Worm (Caenorhabditis elegans): ENCODE results near the gene srx-117.
A peak's percentile ranks its signal among the peaks of the same experiment; 100 is the strongest.

The srx-117 gene

DNA sequence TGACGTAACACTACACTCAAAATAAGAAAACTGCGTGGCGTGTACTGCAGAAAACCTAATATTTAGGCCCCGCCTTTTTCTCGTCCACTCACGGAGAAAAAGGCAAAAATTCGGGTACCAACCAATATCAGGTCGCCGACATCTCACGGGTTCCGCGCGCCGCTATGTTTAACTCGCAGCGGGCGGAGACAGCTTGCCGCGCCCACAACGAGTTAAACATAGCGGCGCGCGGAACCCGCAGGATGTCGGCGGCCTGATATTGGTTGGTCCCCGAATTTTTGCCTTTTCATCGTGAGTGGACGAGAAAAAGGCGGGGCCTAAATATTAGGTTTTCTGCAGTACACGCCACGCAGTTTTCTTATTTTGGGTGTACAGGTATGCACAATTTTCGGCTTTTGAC, 41.9 kb upstream of the srx-117 start:
- TF ChIP-seq snpc-1.1 (tag; optimal IDR thresholded peaks at IDR 0.05; ENCODE audit: insufficient read depth) (peak; percentile 79), xnd-1 (tag; optimal IDR thresholded peaks at IDR 0.05) (peak; percentile 7), attf-6 (GFP tag; IDR thresholded peaks at IDR 0.05) (peak; percentile 12; the same call in 1 of the 2 replicates), snpc-3.4 (tag; optimal IDR thresholded peaks at IDR 0.05) (peak; percentile 32), mcd-1 (GFP tag; IDR thresholded peaks at IDR 0.05) (peak; percentile 39), snpc-4 (GFP tag; optimal IDR thresholded peaks at IDR 0.05) (peak; percentile 77), snpc-4 (tag; optimal IDR thresholded peaks at IDR 0.05) (peak in 3 of 4 experiments; percentile 79 to 98 (median 96)), pbrm-1 (GFP tag; IDR thresholded peaks at IDR 0.05) (0 out of 2 replicates have a peak, but pooled peaks have one; percentile 16), hmg-1.2 (GFP tag; IDR thresholded peaks at IDR 0.05) (peak; percentile 72)

DNA sequence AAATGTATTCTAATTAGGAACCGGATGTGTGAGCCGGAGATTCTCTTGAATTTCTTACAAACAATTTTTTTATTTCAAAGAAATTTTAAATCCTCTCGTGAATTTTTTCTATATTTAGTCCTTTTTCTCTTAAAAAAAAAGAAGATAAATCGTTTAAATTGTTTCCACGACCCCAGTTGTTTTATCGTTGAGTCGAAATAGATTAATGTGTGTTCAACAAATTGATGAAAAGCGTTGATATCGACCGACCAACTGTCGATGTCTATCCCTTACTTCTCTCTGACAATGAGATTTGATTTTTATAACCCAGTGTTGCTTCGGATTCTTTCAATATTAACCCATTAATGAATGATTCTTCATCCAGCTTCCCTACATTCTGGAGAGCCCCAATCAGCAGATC, 38.0 kb upstream of the srx-117 start, which contains the start of gene CD4.1:
Gene CD4.1, plus strand, starts transcription at position 301 of the 400 bp plus-strand sequence.
- TF ChIP-seq F33H1.4 (GFP tag; IDR thresholded peaks at IDR 0.05) (no peak), unc-130 (GFP tag; optimal IDR thresholded peaks at IDR 0.05) (no peak), repo-1 (tag; optimal IDR thresholded peaks at IDR 0.05) (no peak), gei-17 (GFP tag; optimal IDR thresholded peaks at IDR 0.05) (no peak), K11D2.4 (GFP tag; IDR thresholded peaks at IDR 0.05) (no peak), ztf-6 (GFP tag; IDR thresholded peaks at IDR 0.05) (no peak), T26A5.8 (tag; optimal IDR thresholded peaks at IDR 0.05) (no peak), madf-8 (GFP tag; conservative IDR thresholded peaks at IDR 0.05) (no peak), Y56A3A.18 (GFP tag; IDR thresholded peaks at IDR 0.05) (no peak), efl-1 (GFP tag; optimal IDR thresholded peaks at IDR 0.05) (no peak), snpc-1.1 (tag; optimal IDR thresholded peaks at IDR 0.05; ENCODE audit: insufficient read depth) (no peak), Y95B8A.8 (GFP tag; IDR thresholded peaks at IDR 0.05) (no peak), madf-10 (tag; optimal IDR thresholded peaks at IDR 0.05) (no peak), ztf-28 (GFP tag; IDR thresholded peaks at IDR 0.05) (no peak), nfya-2 (GFP tag; IDR thresholded peaks at IDR 0.05) (no peak), ets-4 (GFP tag; optimal IDR thresholded peaks at IDR 0.05) (no peak), egl-18 (GFP tag; IDR thresholded peaks at IDR 0.05) (no peak), sdz-38 (tag; optimal IDR thresholded peaks at IDR 0.05) (no peak)

DNA sequence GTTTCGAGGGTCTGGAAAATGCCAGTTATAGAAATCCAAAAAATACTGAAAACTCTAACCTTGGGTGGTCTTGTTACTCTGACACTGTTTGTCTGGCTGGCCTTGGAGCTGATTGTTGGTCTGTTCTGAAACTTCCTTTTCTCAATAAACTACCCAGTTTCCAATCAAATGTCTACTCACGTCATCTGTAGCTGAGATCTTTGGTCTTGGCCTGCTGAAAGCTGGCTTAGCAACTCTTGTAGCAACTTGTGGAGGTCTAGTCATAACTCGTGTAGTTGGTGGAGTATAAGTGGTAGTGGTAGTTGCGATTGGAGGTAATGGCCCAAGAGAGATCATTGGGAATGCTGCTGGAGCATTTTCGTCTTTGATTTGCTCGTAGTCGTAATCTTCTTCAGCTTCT, 34.1 kb upstream of the srx-117 start:
- TF ChIP-seq aptf-2 (GFP tag; conservative IDR thresholded peaks at IDR 0.05) (no peak), pha-4 (tag; optimal IDR thresholded peaks at IDR 0.05) (no peak), mxl-1 (tag; optimal IDR thresholded peaks at IDR 0.05) (no peak), rpc-1 (optimal IDR thresholded peaks at IDR 0.05) (no peak), rpc-1 (tag; optimal IDR thresholded peaks at IDR 0.05) (no peak), D2030.7 (GFP tag; IDR thresholded peaks at IDR 0.05) (no peak), ceh-58 (GFP tag; IDR thresholded peaks at IDR 0.05) (no peak), fkh-3 (tag; optimal IDR thresholded peaks at IDR 0.05) (no peak), attf-5 (GFP tag; optimal IDR thresholded peaks at IDR 0.05) (no peak), tlf-1 (GFP tag; optimal IDR thresholded peaks at IDR 0.05) (no peak), nhr-27 (tag; optimal IDR thresholded peaks at IDR 0.05) (no peak), ceh-40 (GFP tag; IDR thresholded peaks at IDR 0.05) (no peak), ceh-100 (GFP tag; IDR thresholded peaks at IDR 0.05) (no peak), unc-130 (GFP tag; optimal IDR thresholded peaks at IDR 0.05) (no peak), athp-1 (tag; optimal IDR thresholded peaks at IDR 0.05) (no peak), efl-1 (GFP tag; optimal IDR thresholded peaks at IDR 0.05) (no peak), chd-7 (tag; optimal IDR thresholded peaks at IDR 0.05) (no peak)
